Worm (Caenorhabditis elegans): ENCODE data around the gene ced-9.

DNA sequence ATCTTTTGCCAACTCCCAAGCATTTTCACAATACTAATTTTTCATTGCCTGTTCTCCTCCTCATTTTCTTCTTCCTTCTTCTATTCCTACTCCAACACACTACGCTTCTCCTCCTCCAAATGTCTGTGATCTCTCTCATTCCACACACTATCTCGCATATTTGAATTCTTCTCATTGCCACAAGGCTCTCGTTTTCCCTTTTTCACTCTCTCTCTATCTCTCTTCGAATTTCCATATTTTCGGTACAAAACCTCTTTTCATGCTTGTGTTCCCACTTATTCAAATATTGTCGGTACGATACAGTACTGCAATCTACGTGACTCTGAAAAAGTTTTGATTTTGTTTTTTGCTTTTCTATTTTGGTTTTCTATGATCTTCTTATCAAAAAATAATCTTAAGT, 45.7 kb downstream of the ced-9 start:
- TF ChIP-seq nhr-76 (tag; optimal IDR thresholded peaks at IDR 0.05) (no peak), pha-4 (tag; optimal IDR thresholded peaks at IDR 0.05) (no peak), tbx-8 (GFP tag; optimal IDR thresholded peaks at IDR 0.05) (no peak), drap-1 (GFP tag; optimal IDR thresholded peaks at IDR 0.05) (no peak), lin-13 (tag; optimal IDR thresholded peaks at IDR 0.05) (no peak), ceh-39 (tag; optimal IDR thresholded peaks at IDR 0.05) (no peak), nhr-237 (tag; optimal IDR thresholded peaks at IDR 0.05) (peak; percentile 0)
